Worm (Caenorhabditis elegans) whole organism, L1 larva: ENCODE measurements around the gene ZK637.15.
A peak's percentile ranks its signal among the peaks of the same experiment; 100 is the strongest.

Experiments
- C04F5.9 ChIP-seq: sonication (generic microtip); optimal IDR thresholded peaks from 2 replicates; lab custom pipeline; 2016; ENCODE audit warnings: missing genetic modification characterization, missing compliant biosample characterization
- C16A3.4 ChIP-seq: fragments of 150-350 bp; optimal IDR thresholded peaks from 2 replicates; lab custom pipeline; 2014; ENCODE audit warnings: missing biosample characterization, missing genetic modification characterization
- C34B4.2 ChIP-seq: sonication (generic microtip); optimal IDR thresholded peaks from 2 replicates; lab custom pipeline; 2017; ENCODE audit warnings: mild to moderate bottlenecking, missing genetic modification characterization, missing compliant biosample characterization
- F16B12.6 ChIP-seq: fragments of 150-350 bp; optimal IDR thresholded peaks from 2 replicates; lab custom pipeline; 2014; ENCODE audit warnings: missing biosample characterization, missing genetic modification characterization
- alr-1 ChIP-seq: fragments of 200-800 bp; sonication (Bioruptor generic); optimal IDR thresholded peaks from 2 replicates; lab custom pipeline; 2018; ENCODE audit warnings: borderline replicate concordance, mild to moderate bottlenecking, missing genetic modification characterization, missing compliant biosample characterization
- aly-2 ChIP-seq: fragments of 150-350 bp; optimal IDR thresholded peaks from 2 replicates; lab custom pipeline; 2014; ENCODE audit warnings: missing biosample characterization, missing genetic modification characterization
- ceh-82 ChIP-seq, 3 experiments: fragments of 150-350 bp in 1 of 3; sonication (generic microtip) in 2 of 3; optimal IDR thresholded peaks; 2 replicates each; lab custom pipeline; 2014 to 2017; ENCODE audit warnings: missing biosample characterization in 3 of 3, missing genetic modification characterization in 3 of 3
- ceh-88 ChIP-seq: fragments of 200-800 bp; sonication (Bioruptor generic); IDR thresholded peaks from 2 replicates; pipeline ENCODE4 v1.3.6; 2022; ENCODE audit warnings: missing genetic modification characterization, missing compliant biosample characterization
- dsc-1 ChIP-seq: sonication (generic microtip); optimal IDR thresholded peaks from 2 replicates; lab custom pipeline; 2016; ENCODE audit warnings: mild to moderate bottlenecking, missing genetic modification characterization, missing compliant biosample characterization
- efl-1 ChIP-seq, 4 experiments: fragments of 150-350 bp; optimal IDR thresholded peaks in 3 of 4; peaks in 1 of 4; 1 replicate in 1 of 4; 2 replicates in 3 of 4; lab custom pipeline; 2014; ENCODE audit warnings: missing biosample characterization in 2 of 4, missing genetic modification characterization in 2 of 4, missing genetic modification reagents in 2 of 4
- efl-3 ChIP-seq: fragments of 200-800 bp; sonication (Bioruptor generic); optimal IDR thresholded peaks from 2 replicates; lab custom pipeline; 2018; ENCODE audit warnings: mild to moderate bottlenecking, missing genetic modification characterization, missing compliant biosample characterization
- egl-13 ChIP-seq: sonication (generic microtip); optimal IDR thresholded peaks from 2 replicates; lab custom pipeline; 2016; ENCODE audit warnings: missing genotype, missing genetic modification reagents, missing genetic modification characterization, missing compliant biosample characterization
- ets-5 ChIP-seq: fragments of 200-800 bp; sonication (Bioruptor generic); IDR thresholded peaks from 2 replicates; pipeline ENCODE4 v1.3.6; 2022; ENCODE audit warnings: missing genetic modification characterization, missing compliant biosample characterization
- fkh-10 ChIP-seq: sonication (generic microtip); optimal IDR thresholded peaks from 2 replicates; lab custom pipeline; 2017; ENCODE audit warnings: missing biosample characterization, missing genetic modification reagents, missing genetic modification characterization
- fkh-4 ChIP-seq: sonication (generic microtip); optimal IDR thresholded peaks from 2 replicates; lab custom pipeline; 2016; ENCODE audit warnings: missing compliant biosample characterization, missing genetic modification characterization, borderline replicate concordance
- fos-1 ChIP-seq: fragments of 150-350 bp; optimal IDR thresholded peaks from 2 replicates; lab custom pipeline; 2014; ENCODE audit warnings: missing biosample characterization, missing genetic modification characterization
- hlh-4 ChIP-seq: sonication (generic microtip); optimal IDR thresholded peaks from 2 replicates; lab custom pipeline; 2016; ENCODE audit warnings: mild to moderate bottlenecking, missing genetic modification characterization, missing compliant biosample characterization
- hpl-2 ChIP-seq: fragments of 150-350 bp; optimal IDR thresholded peaks from 2 replicates; lab custom pipeline; 2014; ENCODE audit warnings: missing biosample characterization, missing genetic modification reagents, missing genetic modification characterization
- irx-1 ChIP-seq: sonication (generic microtip); optimal IDR thresholded peaks from 2 replicates; lab custom pipeline; 2016; ENCODE audit warnings: missing genetic modification characterization, missing compliant biosample characterization
- lin-13 ChIP-seq: fragments of 150-350 bp; optimal IDR thresholded peaks from 2 replicates; lab custom pipeline; 2014; ENCODE audit warnings: missing biosample characterization, missing genetic modification reagents, missing genetic modification characterization
- lin-14 ChIP-seq: fragments of 200-800 bp; sonication (Bioruptor generic); optimal IDR thresholded peaks from 2 replicates; lab custom pipeline; 2018; ENCODE audit warnings: mild to moderate bottlenecking, missing genetic modification characterization, moderate library complexity, missing compliant biosample characterization
- lin-39 ChIP-seq: fragments of 150-350 bp; optimal IDR thresholded peaks from 2 replicates; lab custom pipeline; 2014; ENCODE audit warnings: missing biosample characterization, missing genetic modification reagents, missing genetic modification characterization
- lir-3 ChIP-seq: sonication (generic microtip); optimal IDR thresholded peaks from 2 replicates; lab custom pipeline; 2016; ENCODE audit warnings: mild to moderate bottlenecking, missing genetic modification characterization, moderate library complexity, missing compliant biosample characterization; ENCODE audit not compliant: poor library complexity
- lsy-2 ChIP-seq, 2 experiments: fragments of 150-350 bp; optimal IDR thresholded peaks; 2 replicates each; lab custom pipeline; 2014; ENCODE audit warnings: missing biosample characterization in 2 of 2, missing genetic modification characterization in 2 of 2
- mab-9 ChIP-seq: fragments of 200-800 bp; sonication (Bioruptor generic); IDR thresholded peaks from 2 replicates; pipeline ENCODE4 v1.3.6; 2022; ENCODE audit warnings: missing genetic modification reagents, missing genetic modification characterization, missing compliant biosample characterization
- mdl-1 ChIP-seq, 2 experiments: fragments of 150-350 bp; optimal IDR thresholded peaks; 2 replicates each; lab custom pipeline; 2014 to 2017; ENCODE audit warnings: missing biosample characterization in 2 of 2, missing genetic modification characterization in 2 of 2, inconsistent platforms in 1 of 2
- mef-2 ChIP-seq: fragments of 150-350 bp; optimal IDR thresholded peaks from 2 replicates; lab custom pipeline; 2014; ENCODE audit warnings: missing biosample characterization, missing genetic modification characterization
- mep-1 ChIP-seq: fragments of 150-350 bp; optimal IDR thresholded peaks from 2 replicates; lab custom pipeline; 2014; ENCODE audit warnings: missing biosample characterization, missing genetic modification characterization
- nhr-11 ChIP-seq: fragments of 150-350 bp; optimal IDR thresholded peaks from 2 replicates; lab custom pipeline; 2014; ENCODE audit warnings: missing biosample characterization, missing genetic modification characterization
- nhr-12 ChIP-seq: sonication (generic microtip); optimal IDR thresholded peaks from 2 replicates; lab custom pipeline; 2017; ENCODE audit warnings: missing biosample characterization, missing genetic modification characterization
- nhr-20 ChIP-seq: sonication (generic microtip); optimal IDR thresholded peaks from 2 replicates; lab custom pipeline; 2016; ENCODE audit warnings: mild to moderate bottlenecking, missing genetic modification characterization, missing compliant biosample characterization
- nhr-237 ChIP-seq: fragments of 150-350 bp; optimal IDR thresholded peaks from 2 replicates; lab custom pipeline; 2014; ENCODE audit warnings: missing biosample characterization, missing genetic modification characterization
- nhr-47 ChIP-seq: sonication (generic microtip); optimal IDR thresholded peaks from 2 replicates; lab custom pipeline; 2016; ENCODE audit warnings: mild to moderate bottlenecking, missing genetic modification characterization, moderate library complexity, missing compliant biosample characterization
- nhr-71 ChIP-seq: sonication (generic microtip); optimal IDR thresholded peaks from 2 replicates; lab custom pipeline; 2016; ENCODE audit warnings: mild to moderate bottlenecking, missing genetic modification characterization, moderate library complexity, missing compliant biosample characterization
- nhr-77 ChIP-seq: fragments of 150-350 bp; optimal IDR thresholded peaks from 2 replicates; lab custom pipeline; 2014; ENCODE audit warnings: missing biosample characterization, missing genetic modification characterization
- nhr-84 ChIP-seq: sonication (generic microtip); optimal IDR thresholded peaks from 2 replicates; lab custom pipeline; 2017; ENCODE audit warnings: missing biosample characterization, missing genetic modification characterization
- nhr-85 ChIP-seq: sonication (generic microtip); peaks from one replicate; lab custom pipeline; 2016; ENCODE audit warnings: missing genetic modification characterization, inconsistent platforms, missing compliant biosample characterization
- pax-3 ChIP-seq: fragments of 200-800 bp; sonication (Bioruptor generic); optimal IDR thresholded peaks from 2 replicates; lab custom pipeline; 2018; ENCODE audit warnings: mild to moderate bottlenecking, missing genetic modification characterization, moderate library complexity, missing compliant biosample characterization
- pqm-1 ChIP-seq: sonication (generic microtip); optimal IDR thresholded peaks from 3 replicates; lab custom pipeline; 2017; ENCODE audit warnings: missing biosample characterization, missing genetic modification characterization
- rnt-1 ChIP-seq: sonication (generic microtip); optimal IDR thresholded peaks from 2 replicates; lab custom pipeline; 2016; ENCODE audit warnings: mild to moderate bottlenecking, missing genetic modification characterization, moderate library complexity, missing compliant biosample characterization
- skn-1 ChIP-seq: fragments of 150-350 bp; optimal IDR thresholded peaks from 2 replicates; lab custom pipeline; 2014; ENCODE audit warnings: missing biosample characterization, missing genetic modification characterization
- sptf-1 ChIP-seq: fragments of 150-350 bp; optimal IDR thresholded peaks from 2 replicates; lab custom pipeline; 2014; ENCODE audit warnings: missing biosample characterization, missing genetic modification characterization
- tlp-1 ChIP-seq: fragments of 150-350 bp; optimal IDR thresholded peaks from 2 replicates; lab custom pipeline; 2014; ENCODE audit warnings: missing biosample characterization, missing genetic modification characterization
- unc-62 ChIP-seq: fragments of 150-350 bp; optimal IDR thresholded peaks from 2 replicates; lab custom pipeline; 2014; ENCODE audit warnings: missing biosample characterization, missing genetic modification reagents, missing genetic modification characterization
- unc-86 ChIP-seq: sonication (generic microtip); optimal IDR thresholded peaks from 2 replicates; lab custom pipeline; 2016; ENCODE audit warnings: missing genetic modification characterization, missing compliant biosample characterization
- unc-98 ChIP-seq: fragments of 200-800 bp; sonication (Bioruptor generic); IDR thresholded peaks from 2 replicates; pipeline ENCODE4 v1.3.6; 2022; ENCODE audit warnings: missing genetic modification characterization, missing compliant biosample characterization
- xbp-1 ChIP-seq: sonication (generic microtip); optimal IDR thresholded peaks from 2 replicates; lab custom pipeline; 2016; ENCODE audit warnings: missing genetic modification characterization, missing compliant biosample characterization
- ztf-4 ChIP-seq: fragments of 150-350 bp; optimal IDR thresholded peaks from 2 replicates; lab custom pipeline; 2014; ENCODE audit warnings: missing biosample characterization, missing genetic modification characterization

The ZK637.15 gene

DNA sequence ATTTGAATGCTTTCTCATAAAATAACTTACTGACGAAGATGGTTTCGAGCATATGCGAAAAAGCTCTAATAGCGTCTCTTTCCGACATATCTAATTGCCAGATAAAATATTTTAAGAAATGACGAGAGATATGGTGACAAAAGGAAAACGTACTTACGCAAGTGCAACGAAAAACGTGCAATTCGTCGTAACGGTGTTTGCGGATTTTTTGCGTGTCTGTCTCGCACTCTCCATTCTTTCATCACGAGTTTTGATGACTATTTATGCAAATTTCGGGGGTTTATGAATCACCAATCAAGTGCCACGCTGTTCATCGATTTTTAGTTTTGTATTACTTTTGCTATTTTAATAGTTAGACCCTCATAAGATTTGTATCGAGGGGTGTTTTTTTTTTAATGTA lies 30.9 kb upstream of the ZK637.15 start, which contains the start of gene ZK637.14 (continued):
- TF ChIP-seq lin-39 (tag; lab: Kevin White, UChicago) (no peak), sptf-1 (tag; lab: Kevin White, UChicago) (no peak), lir-3 (peak; percentile 39), C16A3.4 (tag; lab: Kevin White, UChicago) (peak; percentile 38), ets-5 (GFP tag; lab: Robert Waterston, UW) (no peak), nhr-12 (tag; lab: Kevin White, UChicago) (no peak), tlp-1 (no peak), aly-2 (tag; lab: Kevin White, UChicago) (no peak), hpl-2 (GFP tag; lab: Kevin White, UChicago) (no peak), nhr-71 (tag; lab: Kevin White, UChicago) (peak; percentile 67), nhr-237 (tag; lab: Kevin White, UChicago) (no peak), unc-98 (no peak), ztf-4 (tag; lab: Kevin White, UChicago) (no peak), irx-1 (peak; percentile 1), unc-86 (peak; percentile 32), nhr-85 (tag; lab: Kevin White, UChicago) (no peak), egl-13 (tag; lab: Kevin White, UChicago) (peak; percentile 30), rnt-1 (tag; lab: Kevin White, UChicago) (no peak), mdl-1 (tag; optimal IDR thresholded peaks at IDR 0.05; lab: Kevin White, UChicago) (no peak), hlh-4 (no peak), C04F5.9 (peak; percentile 41), fos-1 (peak; percentile 25), mef-2 (tag; lab: Kevin White, UChicago) (no peak), mab-9 (no peak), skn-1 (peak; percentile 89), fkh-10 (GFP tag; lab: Kevin White, UChicago) (no peak), mep-1 (tag; lab: Kevin White, UChicago) (peak; percentile 87), nhr-84 (tag; lab: Kevin White, UChicago) (no peak), pax-3 (peak; percentile 4), fkh-4 (tag; lab: Kevin White, UChicago) (no peak), ceh-82 (tag; optimal IDR thresholded peaks at IDR 0.05; lab: Kevin White, UChicago) (peak in 1 of 3 experiments; percentile 52), nhr-11 (tag; lab: Kevin White, UChicago) (no peak), F16B12.6 (peak; percentile 91), lin-14 (GFP tag; lab: Kevin White, UChicago) (no peak), C34B4.2 (no peak), xbp-1 (peak; percentile 33), pqm-1 (tag; lab: Kevin White, UChicago) (no peak), lsy-2 (tag; optimal IDR thresholded peaks at IDR 0.05; lab: Kevin White, UChicago) (peak; percentile 69 to 73), ceh-88 (GFP tag; lab: Robert Waterston, UW) (no peak), dsc-1 (tag; lab: Kevin White, UChicago) (peak; percentile 38), unc-62 (no peak), nhr-77 (no peak), alr-1 (no peak), efl-1 (optimal IDR thresholded peaks at IDR 0.05; lab: Kevin White, UChicago) (peak; percentile 62 to 63), efl-1 (GFP tag; optimal IDR thresholded peaks at IDR 0.05 in 1 of 2; lab: Kevin White, UChicago) (peak; percentile 66 to 96), nhr-20 (tag; lab: Kevin White, UChicago) (peak; percentile 55), lin-13 (no peak), efl-3 (GFP tag; lab: Kevin White, UChicago) (no peak), nhr-47 (tag; lab: Kevin White, UChicago) (peak; percentile 56)
